Worm (Caenorhabditis elegans) whole organism, L4 larva: ENCODE results near the gene spsb-1.
"Not testable (repeated sequence)": the region's sequence is repeated elsewhere in the genome, so short reads cannot be mapped to it uniquely, and the experiment has no call there.

Source experiments
- F26F4.8 ChIP-seq: fragments of 200-800 bp; sonication (Bioruptor generic); conservative IDR thresholded peaks from 2 replicates; pipeline ENCODE4 v1.3.6; 2022; ENCODE audit warnings: missing genetic modification characterization, missing compliant biosample characterization
- F37D6.2 ChIP-seq: sonication (generic microtip); optimal IDR thresholded peaks from 2 replicates; lab custom pipeline; 2016; ENCODE audit warnings: mild to moderate bottlenecking, missing genetic modification characterization, missing compliant biosample characterization
- ZK337.2 ChIP-seq: fragments of 200-800 bp; sonication (Bioruptor generic); IDR thresholded peaks from 2 replicates; pipeline ENCODE4 v1.3.6; 2022; ENCODE audit warnings: missing genetic modification reagents, missing genetic modification characterization, missing compliant biosample characterization
- ZK546.5 ChIP-seq, 2 experiments: sonication (generic microtip); optimal IDR thresholded peaks; 2 replicates each; lab custom pipeline; 2017; ENCODE audit warnings: missing biosample characterization in 2 of 2, missing genetic modification characterization in 2 of 2
- aly-2 ChIP-seq: sonication (generic microtip); optimal IDR thresholded peaks from 2 replicates; lab custom pipeline; 2018; ENCODE audit warnings: missing biosample characterization, missing genetic modification characterization
- ceh-28 ChIP-seq: fragments of 150-350 bp; optimal IDR thresholded peaks from 2 replicates; lab custom pipeline; 2014; ENCODE audit warnings: missing biosample characterization, missing genetic modification reagents, missing genetic modification characterization
- ctbp-1 ChIP-seq: fragments of 200-800 bp; sonication (Bioruptor generic); IDR thresholded peaks from 2 replicates; pipeline ENCODE4 v1.3.6; 2022; ENCODE audit warnings: missing genetic modification reagents, missing genetic modification characterization, missing compliant biosample characterization
- daf-16 ChIP-seq, 3 experiments: sonication (generic microtip); optimal IDR thresholded peaks; 2 replicates each; lab custom pipeline; 2016 to 2017; ENCODE audit warnings: missing genetic modification characterization in 3 of 3, missing genetic modification reagents in 3 of 3, mild to moderate bottlenecking in 2 of 3, missing compliant biosample characterization in 2 of 3, missing biosample characterization in 1 of 3, moderate library complexity in 1 of 3
- daf-19 ChIP-seq: fragments of 200-800 bp; sonication (Bioruptor generic); conservative IDR thresholded peaks from 2 replicates; pipeline ENCODE4 v1.3.6; 2022; ENCODE audit warnings: missing genetic modification characterization, missing compliant biosample characterization
- dmd-6 ChIP-seq: fragments of 200-800 bp; sonication (Bioruptor generic); IDR thresholded peaks from 2 replicates; pipeline ENCODE4 v1.3.6; 2022; ENCODE audit warnings: missing genetic modification reagents, missing genetic modification characterization, missing compliant biosample characterization
- duxl-1 ChIP-seq: sonication (generic microtip); optimal IDR thresholded peaks from 2 replicates; lab custom pipeline; 2016; ENCODE audit warnings: mild to moderate bottlenecking, missing genetic modification characterization, moderate library complexity, missing compliant biosample characterization; ENCODE audit not compliant: poor library complexity
- dve-1 ChIP-seq: sonication (generic microtip); optimal IDR thresholded peaks from 2 replicates; lab custom pipeline; 2017; ENCODE audit warnings: antibody characterized with exemption, mild to moderate bottlenecking, missing genetic modification characterization, missing compliant biosample characterization; ENCODE audit not compliant: insufficient read depth
- egl-43 ChIP-seq: fragments of 200-800 bp; sonication (Bioruptor generic); IDR thresholded peaks from 2 replicates; pipeline ENCODE4 v1.3.6; 2022; ENCODE audit warnings: missing genetic modification reagents, missing genetic modification characterization, missing compliant biosample characterization
- fos-1 ChIP-seq: fragments of 150-350 bp; optimal IDR thresholded peaks from 2 replicates; lab custom pipeline; 2014; ENCODE audit warnings: missing biosample characterization, missing genetic modification characterization
- hlh-11 ChIP-seq: fragments of 200-800 bp; sonication (Bioruptor generic); optimal IDR thresholded peaks from 2 replicates; lab custom pipeline; 2018; ENCODE audit warnings: mild to moderate bottlenecking, missing genetic modification characterization, missing compliant biosample characterization
- hlh-30 ChIP-seq: sonication (generic microtip); optimal IDR thresholded peaks from 2 replicates; lab custom pipeline; 2017; ENCODE audit warnings: antibody characterized with exemption, mild to moderate bottlenecking, missing genetic modification characterization, missing compliant biosample characterization; ENCODE audit not compliant: insufficient read depth
- hmg-1.1 ChIP-seq: fragments of 200-800 bp; sonication (Bioruptor generic); IDR thresholded peaks from 2 replicates; pipeline ENCODE4 v1.3.6; 2022; ENCODE audit warnings: missing genetic modification reagents, missing genetic modification characterization, missing compliant biosample characterization
- jun-1 ChIP-seq: fragments of 150-350 bp; optimal IDR thresholded peaks from 2 replicates; lab custom pipeline; 2014; ENCODE audit warnings: missing biosample characterization, missing genetic modification reagents, missing genetic modification characterization
- lin-1 ChIP-seq: fragments of 200-800 bp; sonication (Bioruptor generic); IDR thresholded peaks from 2 replicates; pipeline ENCODE4 v1.3.6; 2022; ENCODE audit warnings: missing genetic modification reagents, missing genetic modification characterization, missing compliant biosample characterization
- lin-15B ChIP-seq: fragments of 150-350 bp; sonication (generic microtip); optimal IDR thresholded peaks from 3 replicates; lab custom pipeline; 2014; ENCODE audit warnings: missing biosample characterization, missing genetic modification characterization
- lsy-2 ChIP-seq, 2 experiments: fragments of 150-350 bp in 1 of 2; sonication (generic microtip) in 1 of 2; optimal IDR thresholded peaks; 2 replicates each; lab custom pipeline; 2014 to 2017; ENCODE audit warnings: missing biosample characterization in 2 of 2, missing genetic modification characterization in 2 of 2
- madf-9 ChIP-seq: fragments of 200-800 bp; sonication (Bioruptor generic); conservative IDR thresholded peaks from 2 replicates; pipeline ENCODE4 v1.3.6; 2022; ENCODE audit warnings: missing genetic modification reagents, missing genetic modification characterization, missing compliant biosample characterization
- mep-1 ChIP-seq: fragments of 150-350 bp; sonication (generic microtip); optimal IDR thresholded peaks from 3 replicates; lab custom pipeline; 2014; ENCODE audit warnings: missing biosample characterization, missing genetic modification characterization
- mes-2 ChIP-seq: sonication (generic microtip); optimal IDR thresholded peaks from 2 replicates; lab custom pipeline; 2016; ENCODE audit warnings: missing genotype, mild to moderate bottlenecking, missing genetic modification characterization, missing compliant biosample characterization; ENCODE audit not compliant: poor library complexity, severe bottlenecking
- nhr-10 ChIP-seq: fragments of 150-350 bp; optimal IDR thresholded peaks from 2 replicates; lab custom pipeline; 2014; ENCODE audit warnings: missing biosample characterization, missing genetic modification characterization
- nhr-11 ChIP-seq: fragments of 150-350 bp; optimal IDR thresholded peaks from 2 replicates; lab custom pipeline; 2014; ENCODE audit warnings: missing biosample characterization, missing genetic modification characterization
- nhr-28 ChIP-seq: fragments of 150-350 bp; optimal IDR thresholded peaks from 2 replicates; lab custom pipeline; 2014; ENCODE audit warnings: missing biosample characterization, missing genetic modification characterization
- nhr-42 ChIP-seq: fragments of 200-800 bp; sonication (Bioruptor generic); IDR thresholded peaks from 2 replicates; pipeline ENCODE4 v1.3.6; 2022; ENCODE audit warnings: missing genetic modification characterization, missing compliant biosample characterization
- nhr-6 ChIP-seq: fragments of 150-350 bp; optimal IDR thresholded peaks from 2 replicates; lab custom pipeline; 2014; ENCODE audit warnings: missing biosample characterization, missing genetic modification characterization
- nhr-77 ChIP-seq: fragments of 150-350 bp; optimal IDR thresholded peaks from 2 replicates; lab custom pipeline; 2014; ENCODE audit warnings: missing biosample characterization, missing genetic modification characterization
- pqm-1 ChIP-seq: sonication (generic microtip); optimal IDR thresholded peaks from 2 replicates; lab custom pipeline; 2017; ENCODE audit warnings: missing biosample characterization, missing genetic modification characterization
- snpc-1.2 ChIP-seq: fragments of 200-800 bp; sonication (Bioruptor generic); IDR thresholded peaks from 2 replicates; pipeline ENCODE4 v1.3.6; 2022; ENCODE audit warnings: missing genetic modification reagents, missing genetic modification characterization, missing compliant biosample characterization
- unc-130 ChIP-seq: sonication (generic microtip); optimal IDR thresholded peaks from 2 replicates; lab custom pipeline; 2016; ENCODE audit warnings: missing genetic modification reagents, missing genetic modification characterization, missing compliant biosample characterization
- unc-39 ChIP-seq: sonication (generic microtip); optimal IDR thresholded peaks from 2 replicates; lab custom pipeline; 2017; ENCODE audit warnings: missing biosample characterization, missing genetic modification characterization
- vab-7 ChIP-seq: fragments of 200-800 bp; sonication (Bioruptor generic); IDR thresholded peaks from 2 replicates; pipeline ENCODE4 v1.3.6; 2022; ENCODE audit warnings: missing genetic modification reagents, missing genetic modification characterization, missing compliant biosample characterization
- zip-11 ChIP-seq: fragments of 200-800 bp; sonication (Bioruptor generic); IDR thresholded peaks from 2 replicates; pipeline ENCODE4 v1.3.6; 2022; ENCODE audit warnings: missing genetic modification characterization, missing compliant biosample characterization
- ztf-7 ChIP-seq: fragments of 150-350 bp; optimal IDR thresholded peaks from 2 replicates; lab custom pipeline; 2014; ENCODE audit warnings: missing biosample characterization, missing genetic modification characterization

Gene spsb-1

DNA sequence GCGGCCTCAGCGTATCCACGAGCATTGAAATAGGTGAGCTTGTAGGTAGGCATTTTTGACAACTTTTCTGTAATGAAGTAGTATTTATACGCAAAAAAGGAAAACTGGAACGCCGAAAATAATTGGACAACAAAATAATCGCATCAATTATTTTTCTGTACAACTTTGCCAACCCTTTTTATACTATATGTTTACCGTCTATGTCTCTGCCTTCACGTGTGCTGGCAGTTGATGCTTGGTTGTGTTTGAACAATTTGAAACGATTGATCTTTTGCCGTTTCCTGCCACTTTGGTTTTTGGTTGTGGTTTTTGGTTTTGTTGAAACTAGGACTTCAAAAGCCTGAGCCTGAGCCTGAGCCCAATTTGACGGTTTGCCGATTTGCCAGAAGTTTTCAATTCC, 29.2 kb upstream of the spsb-1 start, which contains the start of gene gst-28 (continued):
- TF ChIP-seq madf-9 (GFP tag; lab: Robert Waterston, UW), result no peak
- no peak for TF ChIP-seq nhr-28 (tag; lab: Kevin White, UChicago)
- no peak for TF ChIP-seq mep-1 (tag; lab: Kevin White, UChicago)
- TF ChIP-seq zip-11 (GFP tag; lab: Robert Waterston, UW), result no peak
- TF ChIP-seq pqm-1, result peak; percentile 13
- no peak for TF ChIP-seq F37D6.2
- no peak for TF ChIP-seq unc-130 (GFP tag; lab: Kevin White, UChicago)
- no peak for TF ChIP-seq nhr-10 (tag; lab: Kevin White, UChicago)
- peak; percentile 40; the same call in 1 of the 2 replicates for TF ChIP-seq dmd-6 (GFP tag; lab: Robert Waterston, UW)
- no peak for TF ChIP-seq ZK337.2 (GFP tag; lab: Robert Waterston, UW)
- no peak for TF ChIP-seq unc-39 (tag; lab: Kevin White, UChicago)
- TF ChIP-seq aly-2, result no peak
- no peak for TF ChIP-seq egl-43 (GFP tag; lab: Robert Waterston, UW)
- no peak for TF ChIP-seq fos-1 (tag; lab: Kevin White, UChicago)
- no peak for TF ChIP-seq snpc-1.2 (GFP tag; lab: Robert Waterston, UW)
- TF ChIP-seq jun-1 (tag; lab: Kevin White, UChicago), result no peak
- no peak for TF ChIP-seq duxl-1
- TF ChIP-seq ctbp-1 (GFP tag; lab: Robert Waterston, UW), result no peak
- no peak for TF ChIP-seq ZK546.5 (tag; optimal IDR thresholded peaks at IDR 0.05; lab: Kevin White, UChicago)
- no peak for TF ChIP-seq daf-19 (GFP tag; lab: Robert Waterston, UW)
- peak; percentile 7 for TF ChIP-seq hlh-11 (tag; lab: Kevin White, UChicago)
- no peak for TF ChIP-seq mes-2 (tag; lab: Kevin White, UChicago)
- TF ChIP-seq nhr-42 (GFP tag; lab: Robert Waterston, UW), result no peak
- peak; percentile 52 for TF ChIP-seq nhr-77 (tag; lab: Kevin White, UChicago)
- TF ChIP-seq, all 104 proteins: peak for 8

DNA sequence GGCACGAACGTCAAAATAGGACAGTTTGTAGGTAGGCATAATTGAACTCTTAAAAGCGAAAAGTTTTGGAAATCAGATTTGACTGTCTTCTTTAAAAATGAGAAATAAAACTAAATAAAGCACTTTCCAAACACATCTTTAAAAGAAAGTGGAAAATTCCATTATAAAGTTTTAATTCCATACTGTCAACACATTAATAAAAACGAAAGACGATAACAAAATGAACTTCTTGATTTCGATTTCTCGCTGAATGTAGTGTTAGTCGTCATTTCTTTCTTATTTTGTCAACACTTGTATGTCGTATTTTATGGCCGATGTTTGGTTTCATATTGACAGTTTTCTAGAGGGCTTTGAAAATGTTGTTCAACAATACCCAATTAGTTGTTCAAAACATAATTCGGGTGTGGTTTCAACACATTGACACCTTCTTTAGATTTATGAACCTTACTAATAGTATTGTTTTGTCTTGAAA, 26.7 kb upstream of the spsb-1 start, which contains the start of gene gst-29:
Gene gst-29, minus strand, starts transcription at position 51 of the 472 bp plus-strand sequence.
- TF ChIP-seq dve-1 (tag; lab: Kevin White, UChicago), result peak; percentile 63
- TF ChIP-seq nhr-28 (tag; lab: Kevin White, UChicago), result peak; percentile 69
- peak; percentile 53 for TF ChIP-seq nhr-77 (tag; lab: Kevin White, UChicago)
- TF ChIP-seq snpc-1.2 (GFP tag; lab: Robert Waterston, UW), result no peak
- no peak for TF ChIP-seq F26F4.8 (GFP tag; lab: Robert Waterston, UW)
- no peak for TF ChIP-seq daf-16 (GFP tag; optimal IDR thresholded peaks at IDR 0.05; lab: Kevin White, UChicago)
- peak; percentile 100 for TF ChIP-seq daf-16 (tag; optimal IDR thresholded peaks at IDR 0.05; lab: Kevin White, UChicago)
- TF ChIP-seq, all 104 proteins: peak for 4

DNA sequence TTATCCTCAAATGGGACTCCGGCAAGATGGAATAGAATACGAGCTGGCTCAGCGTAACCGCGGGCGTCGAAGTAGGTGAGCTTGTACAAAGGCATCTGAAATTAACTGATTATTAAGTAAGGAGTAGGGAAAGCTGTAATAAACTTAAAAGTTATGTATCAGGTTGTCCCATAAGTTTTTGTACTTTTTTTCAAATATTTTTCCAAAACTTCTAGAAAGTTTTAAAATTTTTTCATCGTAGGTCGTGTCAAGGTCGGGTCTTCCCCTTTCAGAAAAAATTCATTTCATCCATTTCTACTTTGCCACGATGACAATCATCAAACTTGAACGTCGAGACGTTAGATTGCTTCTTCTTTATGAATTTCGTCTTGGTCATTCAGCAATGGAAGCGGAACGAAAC, 24.7 kb upstream of the spsb-1 start, which contains the start of gene gst-39:
Gene gst-39, minus strand, starts transcription at position 101 of the 400 bp plus-strand sequence.
- TF ChIP-seq fos-1 (tag; lab: Kevin White, UChicago); lin-1 (GFP tag; lab: Robert Waterston, UW); lin-15B (tag; lab: Kevin White, UChicago): not testable (repeated sequence)

DNA sequence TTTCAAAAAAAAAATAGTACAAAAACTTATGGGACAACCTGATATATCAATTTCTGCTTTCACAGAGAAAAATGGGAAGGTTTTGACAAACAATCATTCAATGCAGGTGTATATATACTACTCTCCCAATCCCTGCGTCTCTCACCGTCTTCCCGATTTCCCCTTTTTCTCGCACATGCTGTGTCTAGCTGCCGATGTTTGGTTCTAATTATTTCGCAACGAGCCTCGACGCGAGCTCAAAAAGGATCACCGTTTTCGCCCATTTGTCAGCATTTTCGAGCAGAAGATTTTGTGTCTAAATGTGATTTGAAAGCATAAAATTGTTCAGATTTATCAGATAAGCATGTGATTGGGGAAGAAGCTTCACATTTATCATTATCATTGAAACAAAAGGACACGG, 23.4 kb upstream of the spsb-1 start:
- TF ChIP-seq hmg-1.1 (0 out of 2 replicates have a peak, but pooled peaks have one; percentile 49), ztf-7 (tag; lab: Kevin White, UChicago) (no peak), hlh-30 (tag; lab: Kevin White, UChicago) (peak; percentile 45), dve-1 (tag; lab: Kevin White, UChicago) (peak; percentile 49), nhr-6 (tag; lab: Kevin White, UChicago) (peak; percentile 3), daf-16 (GFP tag; optimal IDR thresholded peaks at IDR 0.05; lab: Kevin White, UChicago) (no peak), daf-16 (tag; optimal IDR thresholded peaks at IDR 0.05; lab: Kevin White, UChicago) (peak; percentile 35), mes-2 (tag; lab: Kevin White, UChicago) (peak; percentile 34), lsy-2 (tag; optimal IDR thresholded peaks at IDR 0.05; lab: Kevin White, UChicago) (peak in 1 of 2 experiments; percentile 21), ceh-28 (tag; lab: Kevin White, UChicago) (no peak), ZK337.2 (GFP tag; lab: Robert Waterston, UW) (no peak), dmd-6 (GFP tag; lab: Robert Waterston, UW) (peak; percentile 22; the same call in 1 of the 2 replicates), nhr-28 (tag; lab: Kevin White, UChicago) (peak; percentile 17), nhr-11 (tag; lab: Kevin White, UChicago) (peak; percentile 18), vab-7 (no peak), hlh-11 (tag; lab: Kevin White, UChicago) (peak; percentile 23)
